Fruit fly (Drosophila melanogaster): ENCODE measurements around the gene CG15739.

The CG15739 gene

dm6 chrX:11837926-11838325, 35.2 kb upstream of the CG15739 start, which contains the start of gene CG15741:
CG15741 (minus strand) TSS chrX:11838026.
- TF ChIP-seq Sox102F (GFP tag; optimal IDR thresholded peaks at IDR 0.05) = no peak
- TF ChIP-seq CG11085 (GFP tag; IDR thresholded peaks at IDR 0.05) = no peak
- TF ChIP-seq unpg (GFP tag; optimal IDR thresholded peaks at IDR 0.05) = no peak
- no peak for TF ChIP-seq CG11398 (GFP tag; optimal IDR thresholded peaks at IDR 0.05)
- TF ChIP-seq CG10366 (GFP tag; IDR thresholded peaks at IDR 0.05) = no peak
- TF ChIP-seq CG7372 (GFP tag; IDR thresholded peaks at IDR 0.05) = no peak
- TF ChIP-seq Abd-B (GFP tag; optimal IDR thresholded peaks at IDR 0.05) = no peak
- TF ChIP-seq corto (GFP tag; optimal IDR thresholded peaks at IDR 0.05) = no peak
- TF ChIP-seq Ravus (GFP tag; IDR thresholded peaks at IDR 0.05) = no peak
- TF ChIP-seq CG4328 (GFP tag; optimal IDR thresholded peaks at IDR 0.05) = no peak
- TF ChIP-seq CG7963 (GFP tag; IDR thresholded peaks at IDR 0.05; ENCODE audit: partially characterized antibody) = no peak
- no peak for TF ChIP-seq CG17612 (GFP tag; IDR thresholded peaks at IDR 0.05)
- no peak for TF ChIP-seq HmgD (GFP tag; optimal IDR thresholded peaks at IDR 0.05)
- TF ChIP-seq CG16779 (GFP tag; IDR thresholded peaks at IDR 0.05) = no peak
- TF ChIP-seq fd64A (GFP tag; optimal IDR thresholded peaks at IDR 0.05) = no peak
- no peak for TF ChIP-seq ind (GFP tag; optimal IDR thresholded peaks at IDR 0.05)
- TF ChIP-seq CG1024 (GFP tag; IDR thresholded peaks at IDR 0.05) = no peak
- TF ChIP-seq CG2889 (GFP tag; IDR thresholded peaks at IDR 0.05) = no peak

dm6 chrX:11839308-11839707, 33.8 kb upstream of the CG15739 start, which contains the start of gene Cyp28c1:
Cyp28c1 (plus strand) TSS chrX:11839608.
- TF ChIP-seq trh (GFP tag; optimal IDR thresholded peaks at IDR 0.05) (no peak), repo (GFP tag; optimal IDR thresholded peaks at IDR 0.05) (no peak), CG4730 (GFP tag; IDR thresholded peaks at IDR 0.05) (no peak), trem (tag; optimal IDR thresholded peaks at IDR 0.05) (no peak), onecut (GFP tag; IDR thresholded peaks at IDR 0.05) (no peak), lilli (GFP tag; optimal IDR thresholded peaks at IDR 0.05) (no peak), chinmo (GFP tag; IDR thresholded peaks at IDR 0.05; ENCODE audit: partially characterized antibody) (no peak), Dbx (GFP tag; IDR thresholded peaks at IDR 0.05) (no peak), so (GFP tag; IDR thresholded peaks at IDR 0.05) (no peak), sima (GFP tag; optimal IDR thresholded peaks at IDR 0.05) (no peak), CG1233 (GFP tag; optimal IDR thresholded peaks at IDR 0.05) (no peak), ham (GFP tag; IDR thresholded peaks at IDR 0.05) (no peak), CG31224 (GFP tag; IDR thresholded peaks at IDR 0.05) (no peak), CG17359 (tag; optimal IDR thresholded peaks at IDR 0.05) (no peak)

- TF ChIP-seq HLH3B (GFP tag; IDR thresholded peaks at IDR 0.05) (no peak), phol (tag; optimal IDR thresholded peaks at IDR 0.05) (peak; percentile 59), CG4360 (GFP tag; IDR thresholded peaks at IDR 0.05) (no peak), CG17361 (GFP tag; IDR thresholded peaks at IDR 0.05) (peak; percentile 58; the same call in 2 of the 3 replicates), Hr51 (GFP tag; optimal IDR thresholded peaks at IDR 0.05) (peak in 1 of 2 experiments; percentile 75), TFAM (GFP tag; optimal IDR thresholded peaks at IDR 0.05) (no peak), gro (GFP tag; optimal IDR thresholded peaks at IDR 0.05) (no peak), stc (GFP tag; IDR thresholded peaks at IDR 0.05) (peak; percentile 51; the same call in 1 of the 2 replicates), Eip74EF (GFP tag; optimal IDR thresholded peaks at IDR 0.05) (peak in 1 of 2 experiments; percentile 53), CG16863 (GFP tag; optimal IDR thresholded peaks at IDR 0.05) (no peak), crol (GFP tag; IDR thresholded peaks at IDR 0.05) (no peak), Nf-YB (GFP tag; optimal IDR thresholded peaks at IDR 0.05) (no peak), ci (GFP tag; IDR thresholded peaks at IDR 0.05) (0 out of 3 replicates have a peak, but pooled peaks have one; percentile 7), Blimp-1 (GFP tag; optimal IDR thresholded peaks at IDR 0.05) (peak; percentile 92), CG18262 (tag; optimal IDR thresholded peaks at IDR 0.05) (peak; percentile 53), Spps (tag; optimal IDR thresholded peaks at IDR 0.05) (no peak), CG4424 (GFP tag; optimal IDR thresholded peaks at IDR 0.05) (peak; percentile 2), CG17359 (tag; optimal IDR thresholded peaks at IDR 0.05) (peak; percentile 53), CG9876 (GFP tag; optimal IDR thresholded peaks at IDR 0.05) (no peak)
Observed at dm6 chrX:11841702-11842378, 31.3 kb upstream of the CG15739 start.

Measured in whole organism, embryonic.